Worm (Caenorhabditis elegans): ENCODE results near the gene idi-1.

DNA sequence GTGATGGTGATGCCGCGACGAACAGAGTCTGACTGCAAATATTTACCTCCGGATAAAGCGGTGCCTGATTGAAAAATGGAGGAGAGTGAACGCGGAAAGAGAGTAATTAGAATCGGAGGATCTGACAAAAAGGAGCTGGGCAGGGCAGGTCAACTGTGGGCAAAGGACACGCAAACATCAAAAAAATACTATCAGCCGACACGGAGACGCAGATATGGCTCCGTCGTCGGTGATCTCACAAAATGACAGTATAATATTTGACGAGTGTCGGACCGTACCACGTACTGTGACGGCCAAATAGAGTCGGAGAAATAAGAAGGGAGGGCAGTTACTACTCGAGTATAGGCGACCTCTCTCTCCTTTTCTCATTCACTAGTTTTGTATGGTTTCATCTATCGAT is 41.0 kb downstream of the idi-1 start:
- TF ChIP-seq mdl-1 (tag; optimal IDR thresholded peaks at IDR 0.05) (no peak), egl-5 (tag; optimal IDR thresholded peaks at IDR 0.05) (no peak), nhr-11 (tag; optimal IDR thresholded peaks at IDR 0.05) (no peak), ZK546.5 (tag; optimal IDR thresholded peaks at IDR 0.05) (no peak), lin-15B (tag; optimal IDR thresholded peaks at IDR 0.05) (no peak), pha-4 (tag; optimal IDR thresholded peaks at IDR 0.05) (peak; percentile 85), snpc-4 (tag; optimal IDR thresholded peaks at IDR 0.05) (no peak), nfya-1 (tag; optimal IDR thresholded peaks at IDR 0.05; ENCODE audit: insufficient read depth) (no peak), ceh-16 (tag; optimal IDR thresholded peaks at IDR 0.05) (no peak)
